Worm (Caenorhabditis elegans) whole organism, L4 larva: Measurements from ENCODE around the gene dnj-7.

Experiments used
- F49E8.2 ChIP-seq: sonication (generic microtip); optimal IDR thresholded peaks from 2 replicates; lab custom pipeline; 2016; ENCODE audit warnings: missing compliant biosample characterization, mild to moderate bottlenecking, missing genetic modification characterization, borderline replicate concordance
- R02D3.7 ChIP-seq: fragments of 150-350 bp; sonication (generic microtip); optimal IDR thresholded peaks from 3 replicates; lab custom pipeline; 2014; ENCODE audit warnings: missing biosample characterization, missing genetic modification characterization
- T26A8.4 ChIP-seq: fragments of 200-800 bp; sonication (Bioruptor generic); IDR thresholded peaks from 2 replicates; pipeline ENCODE4 v1.3.6; 2022; ENCODE audit warnings: missing genetic modification characterization, missing compliant biosample characterization
- Y105C5A.15 ChIP-seq: fragments of 200-800 bp; sonication (Bioruptor generic); IDR thresholded peaks from 2 replicates; pipeline ENCODE4 v1.3.6; 2022; ENCODE audit warnings: missing genetic modification characterization, missing compliant biosample characterization
- Y48G9A.11 ChIP-seq: fragments of 200-800 bp; sonication (Bioruptor generic); IDR thresholded peaks from 2 replicates; pipeline ENCODE4 v1.3.6; 2022; ENCODE audit warnings: missing genetic modification reagents, missing genetic modification characterization, missing compliant biosample characterization
- aha-1 ChIP-seq: fragments of 150-350 bp; peaks from one replicate; lab custom pipeline; 2014; ENCODE audit warnings: missing biosample characterization, missing genetic modification characterization
- aly-2 ChIP-seq: sonication (generic microtip); optimal IDR thresholded peaks from 2 replicates; lab custom pipeline; 2018; ENCODE audit warnings: missing biosample characterization, missing genetic modification characterization
- ama-1 ChIP-seq: fragments of 150-350 bp; optimal IDR thresholded peaks from 2 replicates; lab custom pipeline; 2014; ENCODE audit warnings: inconsistent platforms, mixed read lengths
- arid-1 ChIP-seq: fragments of 200-800 bp; sonication (Bioruptor generic); conservative IDR thresholded peaks from 2 replicates; pipeline ENCODE4 v1.3.6; 2022; ENCODE audit warnings: missing genetic modification reagents, missing genetic modification characterization, missing compliant biosample characterization
- ceh-20 ChIP-seq: fragments of 200-800 bp; sonication (Bioruptor generic); IDR thresholded peaks from 2 replicates; pipeline ENCODE4 v1.3.6; 2022; ENCODE audit warnings: missing genetic modification reagents, missing genetic modification characterization, missing compliant biosample characterization
- ceh-28 ChIP-seq: fragments of 150-350 bp; optimal IDR thresholded peaks from 2 replicates; lab custom pipeline; 2014; ENCODE audit warnings: missing biosample characterization, missing genetic modification reagents, missing genetic modification characterization
- ceh-32 ChIP-seq: sonication (generic microtip); optimal IDR thresholded peaks from 2 replicates; lab custom pipeline; 2016; ENCODE audit warnings: mild to moderate bottlenecking, missing genetic modification characterization, missing compliant biosample characterization; ENCODE audit not compliant: poor library complexity
- ceh-44 ChIP-seq: fragments of 200-800 bp; sonication (Bioruptor generic); IDR thresholded peaks from 2 replicates; pipeline ENCODE4 v1.3.6; 2022; ENCODE audit warnings: missing genetic modification reagents, missing genetic modification characterization, missing compliant biosample characterization
- ceh-62 ChIP-seq: sonication (generic microtip); optimal IDR thresholded peaks from 2 replicates; lab custom pipeline; 2017; ENCODE audit warnings: missing biosample characterization, missing genetic modification characterization
- ces-1 ChIP-seq: fragments of 150-350 bp; sonication (generic microtip); optimal IDR thresholded peaks from 4 replicates; lab custom pipeline; 2014; ENCODE audit warnings: missing biosample characterization, missing genetic modification reagents, missing genetic modification characterization
- ctbp-1 ChIP-seq: fragments of 200-800 bp; sonication (Bioruptor generic); IDR thresholded peaks from 2 replicates; pipeline ENCODE4 v1.3.6; 2022; ENCODE audit warnings: missing genetic modification reagents, missing genetic modification characterization, missing compliant biosample characterization
- daf-16 ChIP-seq, 3 experiments: sonication (generic microtip); optimal IDR thresholded peaks; 2 replicates each; lab custom pipeline; 2016 to 2017; ENCODE audit warnings: missing genetic modification characterization in 3 of 3, missing genetic modification reagents in 3 of 3, mild to moderate bottlenecking in 2 of 3, missing compliant biosample characterization in 2 of 3, missing biosample characterization in 1 of 3, moderate library complexity in 1 of 3
- daf-19 ChIP-seq: fragments of 200-800 bp; sonication (Bioruptor generic); conservative IDR thresholded peaks from 2 replicates; pipeline ENCODE4 v1.3.6; 2022; ENCODE audit warnings: missing genetic modification characterization, missing compliant biosample characterization
- dmd-6 ChIP-seq: fragments of 200-800 bp; sonication (Bioruptor generic); IDR thresholded peaks from 2 replicates; pipeline ENCODE4 v1.3.6; 2022; ENCODE audit warnings: missing genetic modification reagents, missing genetic modification characterization, missing compliant biosample characterization
- dmd-8 ChIP-seq: fragments of 200-800 bp; sonication (Bioruptor generic); IDR thresholded peaks from 2 replicates; pipeline ENCODE4 v1.3.6; 2022; ENCODE audit warnings: missing genetic modification characterization, missing compliant biosample characterization
- dve-1 ChIP-seq: sonication (generic microtip); optimal IDR thresholded peaks from 2 replicates; lab custom pipeline; 2017; ENCODE audit warnings: antibody characterized with exemption, mild to moderate bottlenecking, missing genetic modification characterization, missing compliant biosample characterization; ENCODE audit not compliant: insufficient read depth
- egl-43 ChIP-seq: fragments of 200-800 bp; sonication (Bioruptor generic); IDR thresholded peaks from 2 replicates; pipeline ENCODE4 v1.3.6; 2022; ENCODE audit warnings: missing genetic modification reagents, missing genetic modification characterization, missing compliant biosample characterization
- gei-8 ChIP-seq: fragments of 200-800 bp; sonication (Bioruptor generic); optimal IDR thresholded peaks from 2 replicates; lab custom pipeline; 2018; ENCODE audit warnings: mild to moderate bottlenecking, missing genetic modification characterization, missing compliant biosample characterization
- hlh-11 ChIP-seq: fragments of 200-800 bp; sonication (Bioruptor generic); optimal IDR thresholded peaks from 2 replicates; lab custom pipeline; 2018; ENCODE audit warnings: mild to moderate bottlenecking, missing genetic modification characterization, missing compliant biosample characterization
- hmg-1.1 ChIP-seq: fragments of 200-800 bp; sonication (Bioruptor generic); IDR thresholded peaks from 2 replicates; pipeline ENCODE4 v1.3.6; 2022; ENCODE audit warnings: missing genetic modification reagents, missing genetic modification characterization, missing compliant biosample characterization
- lim-7 ChIP-seq: fragments of 200-800 bp; sonication (Bioruptor generic); IDR thresholded peaks from 2 replicates; pipeline ENCODE4 v1.3.6; 2022; ENCODE audit warnings: missing genetic modification characterization, missing compliant biosample characterization
- lin-13 ChIP-seq: fragments of 150-350 bp; optimal IDR thresholded peaks from 2 replicates; lab custom pipeline; 2014; ENCODE audit warnings: missing biosample characterization, missing genetic modification reagents, missing genetic modification characterization
- lin-15B ChIP-seq: fragments of 150-350 bp; sonication (generic microtip); optimal IDR thresholded peaks from 3 replicates; lab custom pipeline; 2014; ENCODE audit warnings: missing biosample characterization, missing genetic modification characterization
- lir-3 ChIP-seq: sonication (generic microtip); optimal IDR thresholded peaks from 2 replicates; lab custom pipeline; 2016; ENCODE audit warnings: mild to moderate bottlenecking, missing genetic modification characterization, missing compliant biosample characterization
- madf-9 ChIP-seq: fragments of 200-800 bp; sonication (Bioruptor generic); conservative IDR thresholded peaks from 2 replicates; pipeline ENCODE4 v1.3.6; 2022; ENCODE audit warnings: missing genetic modification reagents, missing genetic modification characterization, missing compliant biosample characterization
- mes-2 ChIP-seq: sonication (generic microtip); optimal IDR thresholded peaks from 2 replicates; lab custom pipeline; 2016; ENCODE audit warnings: missing genotype, mild to moderate bottlenecking, missing genetic modification characterization, missing compliant biosample characterization; ENCODE audit not compliant: poor library complexity, severe bottlenecking
- mxl-3 ChIP-seq: fragments of 200-800 bp; sonication (Bioruptor generic); optimal IDR thresholded peaks from 2 replicates; lab custom pipeline; 2018; ENCODE audit warnings: mild to moderate bottlenecking, missing genetic modification characterization, missing compliant biosample characterization
- nhr-102 ChIP-seq: sonication (generic microtip); optimal IDR thresholded peaks from 2 replicates; lab custom pipeline; 2016; ENCODE audit warnings: mild to moderate bottlenecking, missing genetic modification characterization, moderate library complexity, missing compliant biosample characterization
- nhr-111 ChIP-seq: fragments of 200-800 bp; sonication (Bioruptor generic); optimal IDR thresholded peaks from 2 replicates; lab custom pipeline; 2018; ENCODE audit warnings: mild to moderate bottlenecking, missing genetic modification characterization, missing compliant biosample characterization
- nhr-237 ChIP-seq: sonication (generic microtip); optimal IDR thresholded peaks from 2 replicates; lab custom pipeline; 2017; ENCODE audit warnings: missing biosample characterization, missing genetic modification characterization
- nhr-28 ChIP-seq: fragments of 150-350 bp; optimal IDR thresholded peaks from 2 replicates; lab custom pipeline; 2014; ENCODE audit warnings: missing biosample characterization, missing genetic modification characterization
- nhr-41 ChIP-seq: fragments of 200-800 bp; sonication (Bioruptor generic); IDR thresholded peaks from 2 replicates; pipeline ENCODE4 v1.3.6; 2022; ENCODE audit warnings: missing genetic modification reagents, missing genetic modification characterization, missing compliant biosample characterization
- nhr-42 ChIP-seq: fragments of 200-800 bp; sonication (Bioruptor generic); IDR thresholded peaks from 2 replicates; pipeline ENCODE4 v1.3.6; 2022; ENCODE audit warnings: missing genetic modification characterization, missing compliant biosample characterization
- nhr-48 ChIP-seq: sonication (generic microtip); optimal IDR thresholded peaks from 2 replicates; lab custom pipeline; 2016; ENCODE audit warnings: mild to moderate bottlenecking, missing genetic modification characterization, missing compliant biosample characterization
- nhr-6 ChIP-seq: fragments of 150-350 bp; optimal IDR thresholded peaks from 2 replicates; lab custom pipeline; 2014; ENCODE audit warnings: missing biosample characterization, missing genetic modification characterization
- nhr-76 ChIP-seq: fragments of 150-350 bp; optimal IDR thresholded peaks from 2 replicates; lab custom pipeline; 2014; ENCODE audit warnings: missing biosample characterization, missing genetic modification characterization
- php-3 ChIP-seq: fragments of 200-800 bp; sonication (Bioruptor generic); IDR thresholded peaks from 2 replicates; pipeline ENCODE4 v1.3.6; 2022; ENCODE audit warnings: missing genetic modification reagents, missing genetic modification characterization, missing compliant biosample characterization
- sdz-12 ChIP-seq: fragments of 200-800 bp; sonication (Bioruptor generic); optimal IDR thresholded peaks from 2 replicates; lab custom pipeline; 2018; ENCODE audit warnings: mild to moderate bottlenecking, missing genetic modification characterization, missing compliant biosample characterization
- set-16 ChIP-seq: fragments of 200-800 bp; sonication (Bioruptor generic); IDR thresholded peaks from 2 replicates; pipeline ENCODE4 v1.3.6; 2022; ENCODE audit warnings: missing genetic modification reagents, missing genetic modification characterization, missing compliant biosample characterization
- skn-1 ChIP-seq: fragments of 150-350 bp; optimal IDR thresholded peaks from 2 replicates; lab custom pipeline; 2014; ENCODE audit warnings: missing biosample characterization, missing genetic modification characterization
- snpc-4 ChIP-seq: fragments of 150-350 bp; optimal IDR thresholded peaks from 2 replicates; lab custom pipeline; 2014; ENCODE audit warnings: missing biosample characterization, missing genetic modification characterization
- spr-3 ChIP-seq: fragments of 200-800 bp; sonication (Bioruptor generic); optimal IDR thresholded peaks from 2 replicates; lab custom pipeline; 2018; ENCODE audit warnings: mild to moderate bottlenecking, missing genetic modification characterization, missing compliant biosample characterization
- tra-1 ChIP-seq: fragments of 200-800 bp; sonication (Bioruptor generic); IDR thresholded peaks from 2 replicates; pipeline ENCODE4 v1.3.6; 2022; ENCODE audit warnings: missing genetic modification reagents, missing genetic modification characterization, missing compliant biosample characterization
- unc-130 ChIP-seq: sonication (generic microtip); optimal IDR thresholded peaks from 2 replicates; lab custom pipeline; 2016; ENCODE audit warnings: missing genetic modification reagents, missing genetic modification characterization, missing compliant biosample characterization
- zfp-3 ChIP-seq: fragments of 200-800 bp; sonication (Bioruptor generic); conservative IDR thresholded peaks from 2 replicates; pipeline ENCODE4 v1.3.6; 2022; ENCODE audit warnings: missing genetic modification reagents, missing genetic modification characterization, missing compliant biosample characterization
- ztf-11 ChIP-seq: fragments of 150-350 bp; optimal IDR thresholded peaks from 2 replicates; lab custom pipeline; 2014; ENCODE audit warnings: missing biosample characterization, missing genetic modification characterization
- ztf-7 ChIP-seq: fragments of 150-350 bp; optimal IDR thresholded peaks from 2 replicates; lab custom pipeline; 2014; ENCODE audit warnings: missing biosample characterization, missing genetic modification characterization

dnj-7 gene

ce11 chrX:7234723-7235203 lies 40.4 kb downstream of the dnj-7 start (continued):
- TF ChIP-seq lim-7 (GFP tag; lab: Robert Waterston, UW) (no peak), ceh-44 (GFP tag; lab: Robert Waterston, UW) (no peak), dmd-8 (no peak), snpc-4 (tag; lab: Kevin White, UChicago) (no peak), hmg-1.1 (peak; percentile 79), aly-2 (tag; lab: Kevin White, UChicago) (no peak), ztf-11 (tag; lab: Kevin White, UChicago) (no peak), nhr-76 (tag; lab: Kevin White, UChicago) (no peak), ceh-28 (no peak), mxl-3 (GFP tag; lab: Kevin White, UChicago) (peak; percentile 19), F49E8.2 (tag; lab: Kevin White, UChicago) (no peak), egl-43 (GFP tag; lab: Robert Waterston, UW) (peak; percentile 49; the same call in 1 of the 2 replicates), dmd-6 (GFP tag; lab: Robert Waterston, UW) (peak; percentile 51; the same call in 1 of the 2 replicates), gei-8 (GFP tag; lab: Kevin White, UChicago) (no peak), set-16 (peak; percentile 60), Y48G9A.11 (GFP tag; lab: Robert Waterston, UW) (no peak), aha-1 (tag; lab: Kevin White, UChicago) (peak; percentile 99), daf-16 (GFP tag; optimal IDR thresholded peaks at IDR 0.05; lab: Kevin White, UChicago) (peak in 1 of 2 experiments; percentile 36), daf-16 (tag; optimal IDR thresholded peaks at IDR 0.05; lab: Kevin White, UChicago) (peak; percentile 64), ces-1 (GFP tag; lab: Kevin White, UChicago) (peak; percentile 34), daf-19 (GFP tag; lab: Robert Waterston, UW) (no peak), ztf-7 (tag; lab: Kevin White, UChicago) (peak; percentile 12), mes-2 (peak; percentile 7), nhr-111 (GFP tag; lab: Kevin White, UChicago) (no peak), lin-15B (tag; lab: Kevin White, UChicago) (no peak), skn-1 (tag; lab: Kevin White, UChicago) (no peak), php-3 (GFP tag; lab: Robert Waterston, UW) (no peak), R02D3.7 (tag; lab: Kevin White, UChicago) (no peak), ceh-62 (no peak), ctbp-1 (peak; percentile 59; the same call in 1 of the 2 replicates), spr-3 (GFP tag; lab: Kevin White, UChicago) (no peak), nhr-102 (tag; lab: Kevin White, UChicago) (no peak), ama-1 (lab: Kevin White, UChicago) (no peak), nhr-28 (peak; percentile 59), Y105C5A.15 (GFP tag; lab: Robert Waterston, UW) (no peak), nhr-48 (tag; lab: Kevin White, UChicago) (no peak), ceh-20 (GFP tag; lab: Robert Waterston, UW) (no peak), arid-1 (no peak), nhr-41 (no peak), hlh-11 (tag; lab: Kevin White, UChicago) (peak; percentile 70), tra-1 (GFP tag; lab: Robert Waterston, UW) (no peak), sdz-12 (GFP tag; lab: Kevin White, UChicago) (no peak), lin-13 (GFP tag; lab: Kevin White, UChicago) (no peak), dve-1 (peak; percentile 12), zfp-3 (GFP tag; lab: Robert Waterston, UW) (no peak), ceh-32 (tag; lab: Kevin White, UChicago) (no peak), nhr-6 (tag; lab: Kevin White, UChicago) (peak; percentile 37), nhr-237 (tag; lab: Kevin White, UChicago) (no peak), madf-9 (GFP tag; lab: Robert Waterston, UW) (no peak), nhr-42 (GFP tag; lab: Robert Waterston, UW) (no peak), lir-3 (tag; lab: Kevin White, UChicago) (no peak), T26A8.4 (no peak), unc-130 (GFP tag; lab: Kevin White, UChicago) (no peak)
